Fruit fly (Drosophila melanogaster): Measurements from ENCODE around the gene plum.

DNA sequence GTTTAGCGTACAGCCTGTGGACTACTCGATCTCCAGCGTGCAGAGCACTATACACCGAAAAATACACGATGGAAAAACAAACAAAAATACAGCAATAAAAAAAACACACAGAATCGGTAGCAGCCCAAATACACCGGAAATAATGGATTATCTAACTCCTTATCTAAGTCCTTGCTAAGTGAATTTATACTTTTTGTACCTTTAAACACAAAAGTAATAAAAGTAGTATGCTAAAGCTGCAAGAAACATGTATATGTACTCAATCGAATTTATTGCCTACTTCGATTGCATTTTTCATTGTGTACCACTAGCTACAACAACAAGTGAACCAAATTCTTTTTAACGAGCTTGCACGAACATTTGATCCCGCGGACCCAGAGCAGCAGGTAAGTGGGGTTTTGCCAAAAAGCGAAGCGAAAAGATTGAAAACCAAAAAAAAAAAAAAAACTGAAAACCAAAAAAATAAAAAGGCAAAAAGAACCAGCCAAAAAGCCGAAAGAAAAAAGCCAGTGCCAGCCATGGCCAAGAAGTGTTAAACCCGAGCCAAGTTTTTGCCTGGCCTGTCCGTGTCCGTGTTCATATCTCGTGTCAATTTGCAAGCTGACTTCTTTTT is 12.8 kb downstream of the plum start:
- TF ChIP-seq psq (optimal IDR thresholded peaks at IDR 0.05), result no peak
- TF ChIP-seq ttk (optimal IDR thresholded peaks at IDR 0.05), result no peak
- TF ChIP-seq insv (optimal IDR thresholded peaks at IDR 0.05), result no peak
- TF ChIP-seq h (optimal IDR thresholded peaks at IDR 0.05), result no peak
- no peak for TF ChIP-seq Myc (optimal IDR thresholded peaks at IDR 0.05)
